Fruit fly (Drosophila melanogaster) whole organism, embryonic: ENCODE data around the gene CG16904.

ENCODE experiments used
- Aef1 ChIP-seq: fragments of 200-800 bp; sonication (Bioruptor generic); IDR thresholded peaks from 3 replicates; pipeline ENCODE4 v1.3.6; 2022; ENCODE audit warnings: missing biosample characterization, missing genetic modification characterization
- Atf-2 ChIP-seq: fragments of 200-800 bp; sonication (Bioruptor generic); optimal IDR thresholded peaks from 2 replicates; lab custom pipeline; 2016; ENCODE audit warnings: missing biosample characterization, missing genetic modification characterization
- CG10147 ChIP-seq: fragments of 200-800 bp; sonication (Bioruptor generic); optimal IDR thresholded peaks from 2 replicates; lab custom pipeline; 2019; ENCODE audit warnings: missing biosample characterization, mild to moderate bottlenecking, missing genetic modification characterization, moderate library complexity
- CG10959 ChIP-seq: fragments of 200-800 bp; sonication (Bioruptor generic); IDR thresholded peaks from 2 replicates; pipeline ENCODE4 v1.3.6; 2022; ENCODE audit warnings: missing biosample characterization, missing genetic modification characterization
- CG10979 ChIP-seq: fragments of 200-800 bp; sonication (Bioruptor generic); optimal IDR thresholded peaks from 2 replicates; lab custom pipeline; 2018; ENCODE audit warnings: missing biosample characterization, mild to moderate bottlenecking, missing genetic modification characterization, moderate library complexity
- CG12104 ChIP-seq: fragments of 200-800 bp; sonication (Bioruptor generic); optimal IDR thresholded peaks from 3 replicates; lab custom pipeline; 2016; ENCODE audit warnings: missing biosample characterization, missing genetic modification characterization
- CG15696 ChIP-seq: fragments of 200-800 bp; sonication (Bioruptor generic); optimal IDR thresholded peaks from 2 replicates; lab custom pipeline; 2019; ENCODE audit warnings: missing biosample characterization, mild to moderate bottlenecking, missing genetic modification characterization, moderate library complexity
- CG17912 ChIP-seq: fragments of 200-800 bp; sonication (Bioruptor generic); optimal IDR thresholded peaks from 2 replicates; lab custom pipeline; 2018; ENCODE audit warnings: missing biosample characterization, mild to moderate bottlenecking, missing genetic modification characterization
- CG2712 ChIP-seq: fragments of 200-800 bp; optimal IDR thresholded peaks from 3 replicates; lab custom pipeline; 2019; ENCODE audit warnings: missing biosample characterization, mild to moderate bottlenecking, missing genetic modification characterization, moderate library complexity
- CG34422 ChIP-seq: fragments of 200-800 bp; sonication (Bioruptor generic); IDR thresholded peaks from 3 replicates; pipeline ENCODE4 v1.3.6; 2022; ENCODE audit warnings: missing biosample characterization, missing genetic modification characterization
- CG5245 ChIP-seq: fragments of 200-800 bp; sonication (Bioruptor generic); optimal IDR thresholded peaks from 3 replicates; lab custom pipeline; 2016; ENCODE audit warnings: missing biosample characterization, missing genetic modification characterization
- CG6254 ChIP-seq: fragments of 200-800 bp; sonication (Bioruptor generic); optimal IDR thresholded peaks from 3 replicates; lab custom pipeline; 2017; ENCODE audit warnings: mild to moderate bottlenecking, missing biosample characterization, missing genetic modification reagents, missing genetic modification characterization
- CG6765 ChIP-seq: fragments of 200-800 bp; sonication (Bioruptor generic); optimal IDR thresholded peaks from 3 replicates; lab custom pipeline; 2017; ENCODE audit warnings: missing biosample characterization, mild to moderate bottlenecking, missing genetic modification characterization
- CG7839 ChIP-seq: fragments of 200-800 bp; sonication (Bioruptor generic); optimal IDR thresholded peaks from 3 replicates; lab custom pipeline; 2018; ENCODE audit warnings: missing biosample characterization, mild to moderate bottlenecking, missing genetic modification characterization, moderate library complexity
- CG8359 ChIP-seq: fragments of 200-800 bp; sonication (Bioruptor generic); optimal IDR thresholded peaks from 2 replicates; lab custom pipeline; 2017; ENCODE audit warnings: missing biosample characterization, mild to moderate bottlenecking, missing genetic modification characterization, borderline replicate concordance
- CG9437 ChIP-seq: fragments of 200-800 bp; sonication (Bioruptor generic); optimal IDR thresholded peaks from 2 replicates; lab custom pipeline; 2018; ENCODE audit warnings: missing biosample characterization, mild to moderate bottlenecking, missing genetic modification characterization
- Camta ChIP-seq: fragments of 200-800 bp; sonication (Bioruptor generic); optimal IDR thresholded peaks from 2 replicates; lab custom pipeline; 2016; ENCODE audit warnings: missing biosample characterization, missing genetic modification characterization
- Dbx ChIP-seq: fragments of 200-800 bp; sonication (Bioruptor generic); IDR thresholded peaks from 3 replicates; pipeline ENCODE4 v1.3.6; 2022; ENCODE audit warnings: missing biosample characterization, missing genetic modification characterization
- Deaf1 ChIP-seq: fragments of 200-800 bp; optimal IDR thresholded peaks from 3 replicates; lab custom pipeline; 2019; ENCODE audit warnings: missing biosample characterization, mild to moderate bottlenecking, missing genetic modification characterization, moderate library complexity
- Dfd ChIP-seq, 2 experiments: fragments of >200 bp; optimal IDR thresholded peaks; 2 replicates each; lab custom pipeline; 2017; ENCODE audit warnings: missing biosample characterization in 2 of 2, missing genetic modification characterization in 2 of 2
- Dref ChIP-seq: fragments of 200-800 bp; sonication (Bioruptor generic); IDR thresholded peaks from 2 replicates; pipeline ENCODE4 v1.3.6; 2022; ENCODE audit warnings: missing biosample characterization, missing genetic modification characterization
- E2f1 ChIP-seq: fragments of 200-800 bp; sonication (Bioruptor generic); IDR thresholded peaks from 2 replicates; pipeline ENCODE4 v1.3.6; 2022; ENCODE audit warnings: missing biosample characterization, missing genetic modification characterization
- ERR ChIP-seq: fragments of 200-800 bp; sonication (Bioruptor generic); optimal IDR thresholded peaks from 2 replicates; lab custom pipeline; 2016; ENCODE audit warnings: missing biosample characterization, missing genetic modification characterization
- Fer3 ChIP-seq: fragments of 200-800 bp; sonication (Bioruptor generic); optimal IDR thresholded peaks from 2 replicates; lab custom pipeline; 2018; ENCODE audit warnings: missing biosample characterization, mild to moderate bottlenecking, missing genetic modification characterization, moderate library complexity
- HmgD ChIP-seq: fragments of 200-800 bp; sonication (Bioruptor generic); optimal IDR thresholded peaks from 3 replicates; lab custom pipeline; 2016; ENCODE audit warnings: missing biosample characterization, missing genetic modification characterization
- MESR4 ChIP-seq: fragments of 200-800 bp; sonication (Bioruptor generic); optimal IDR thresholded peaks from 2 replicates; lab custom pipeline; 2018; ENCODE audit warnings: missing biosample characterization, mild to moderate bottlenecking, missing genetic modification characterization, moderate library complexity
- Nf-YA ChIP-seq: fragments of 200-800 bp; sonication (Bioruptor generic); IDR thresholded peaks from 2 replicates; pipeline ENCODE4 v1.3.6; 2022; ENCODE audit warnings: missing biosample characterization, missing genetic modification characterization
- Nf-YB ChIP-seq: fragments of 200-800 bp; sonication (Bioruptor generic); optimal IDR thresholded peaks from 3 replicates; lab custom pipeline; 2019; ENCODE audit warnings: missing biosample characterization, mild to moderate bottlenecking, missing genetic modification characterization, moderate library complexity
- Pdp1 ChIP-seq, 2 experiments: fragments of 200-800 bp; sonication (Bioruptor generic); optimal IDR thresholded peaks; 3 replicates each; lab custom pipeline; 2016; ENCODE audit warnings: missing biosample characterization in 2 of 2, missing genetic modification characterization in 2 of 2, mild to moderate bottlenecking in 1 of 2, moderate library complexity in 1 of 2
- Sry-δ ChIP-seq: fragments of 200-800 bp; sonication (Bioruptor generic); optimal IDR thresholded peaks from 2 replicates; lab custom pipeline; 2016; ENCODE audit warnings: missing biosample characterization, missing genetic modification characterization
- Taf1 ChIP-seq: fragments of 200-800 bp; sonication (Bioruptor generic); IDR thresholded peaks from 2 replicates; pipeline ENCODE4 v1.3.6; 2022; ENCODE audit warnings: missing biosample characterization, missing genetic modification characterization
- az2 ChIP-seq: fragments of 200-800 bp; sonication (Bioruptor generic); optimal IDR thresholded peaks from 3 replicates; lab custom pipeline; 2016; ENCODE audit warnings: missing biosample characterization, missing genetic modification characterization
- ftz-f1 ChIP-seq: fragments of 200-800 bp; sonication (Bioruptor generic); optimal IDR thresholded peaks from 2 replicates; lab custom pipeline; 2016; ENCODE audit warnings: missing biosample characterization, missing genetic modification characterization
- h ChIP-seq: fragments of >200 bp; optimal IDR thresholded peaks from 2 replicates; lab custom pipeline; 2017
- inv ChIP-seq: fragments of 200-800 bp; sonication (Bioruptor generic); IDR thresholded peaks from 2 replicates; pipeline ENCODE4 v1.3.6; 2022; ENCODE audit warnings: missing biosample characterization, missing genetic modification characterization; ENCODE audit not compliant: partially characterized antibody
- lilli ChIP-seq: fragments of 200-800 bp; sonication (Bioruptor generic); optimal IDR thresholded peaks from 3 replicates; lab custom pipeline; 2016; ENCODE audit warnings: missing biosample characterization, missing genetic modification characterization
- lmd ChIP-seq: fragments of 200-800 bp; sonication (Bioruptor generic); IDR thresholded peaks from 2 replicates; pipeline ENCODE4 v1.3.6; 2022; ENCODE audit warnings: missing biosample characterization, missing genetic modification characterization
- nerfin-1 ChIP-seq: fragments of 200-800 bp; sonication (Bioruptor generic); optimal IDR thresholded peaks from 3 replicates; lab custom pipeline; 2019; ENCODE audit warnings: missing biosample characterization, mild to moderate bottlenecking, missing genetic modification characterization, moderate library complexity
- nerfin-2 ChIP-seq: fragments of 200-800 bp; sonication (Bioruptor generic); IDR thresholded peaks from 2 replicates; pipeline ENCODE4 v1.3.6; 2022; ENCODE audit warnings: missing biosample characterization, missing genetic modification characterization; ENCODE audit not compliant: partially characterized antibody
- pzg ChIP-seq: fragments of 200-800 bp; sonication (Bioruptor generic); optimal IDR thresholded peaks from 3 replicates; lab custom pipeline; 2018; ENCODE audit warnings: missing biosample characterization, mild to moderate bottlenecking, missing genetic modification characterization, moderate library complexity
- rib ChIP-seq: fragments of 200-800 bp; sonication (Bioruptor generic); IDR thresholded peaks from 2 replicates; pipeline ENCODE4 v1.3.6; 2022; ENCODE audit warnings: missing biosample characterization, missing genetic modification characterization
- sc ChIP-seq, 3 experiments: fragments of >200 bp in 2 of 3; fragments of 200-800 bp in 1 of 3; sonication (Bioruptor generic) in 1 of 3; optimal IDR thresholded peaks; 2 replicates in 2 of 3; 3 replicates in 1 of 3; lab custom pipeline; 2017; ENCODE audit warnings: mild to moderate bottlenecking in 1 of 3, missing biosample characterization in 1 of 3, missing genetic modification characterization in 1 of 3, missing genetic modification reagents in 1 of 3
- schlank ChIP-seq: fragments of 200-800 bp; sonication (Bioruptor generic); optimal IDR thresholded peaks from 2 replicates; lab custom pipeline; 2018; ENCODE audit warnings: missing biosample characterization, mild to moderate bottlenecking, missing genetic modification characterization
- sens-2 ChIP-seq: fragments of 200-800 bp; sonication (Bioruptor generic); IDR thresholded peaks from 2 replicates; pipeline ENCODE4 v1.3.6; 2022; ENCODE audit warnings: missing biosample characterization, missing genetic modification characterization
- sob ChIP-seq: fragments of 200-800 bp; sonication (Bioruptor generic); IDR thresholded peaks from 2 replicates; pipeline ENCODE4 v1.3.6; 2022; ENCODE audit warnings: missing biosample characterization, missing genetic modification characterization
- sr ChIP-seq: fragments of 200-800 bp; sonication (Bioruptor generic); IDR thresholded peaks from 3 replicates; pipeline ENCODE4 v1.3.6; 2022; ENCODE audit warnings: missing biosample characterization, missing genetic modification characterization
- tin ChIP-seq: fragments of 200-800 bp; sonication (Bioruptor generic); optimal IDR thresholded peaks from 3 replicates; lab custom pipeline; 2016; ENCODE audit warnings: missing biosample characterization, missing genetic modification characterization
- tna ChIP-seq: fragments of 200-800 bp; sonication (Bioruptor generic); IDR thresholded peaks from 2 replicates; pipeline ENCODE4 v1.3.6; 2022; ENCODE audit warnings: missing biosample characterization, missing genetic modification characterization; ENCODE audit not compliant: partially characterized antibody
- tup ChIP-seq: fragments of 200-800 bp; sonication (Bioruptor generic); optimal IDR thresholded peaks from 2 replicates; lab custom pipeline; 2016; ENCODE audit warnings: missing biosample characterization, mild to moderate bottlenecking, missing genetic modification characterization, moderate library complexity
- zfh2 ChIP-seq: fragments of 200-800 bp; sonication (Bioruptor generic); optimal IDR thresholded peaks from 2 replicates; lab custom pipeline; 2016; ENCODE audit warnings: missing biosample characterization, missing genetic modification characterization

CG16904 gene

dm6 chr3R:9777941-9778360, 38.8 kb downstream of the CG16904 start, which contains the start of gene RpS29 (continued):
- TF ChIP-seq Fer3 (peak; percentile 71), tup (GFP tag; lab: Kevin White, UChicago) (peak; percentile 45), tna (peak; percentile 86), CG2712 (tag; lab: Kevin White, UChicago) (peak; percentile 73), nerfin-1 (tag; lab: Kevin White, UChicago) (peak; percentile 75), Dref (GFP tag; lab: Robert Waterston, UW) (peak; percentile 98), CG15696 (tag; lab: Kevin White, UChicago) (peak; percentile 58), sr (GFP tag; lab: Robert Waterston, UW) (peak; percentile 61; the same call in 2 of the 3 replicates), Aef1 (GFP tag; lab: Robert Waterston, UW) (peak; percentile 77), az2 (peak; percentile 69), Camta (GFP tag; lab: Kevin White, UChicago) (peak; percentile 72), ftz-f1 (GFP tag; lab: Kevin White, UChicago) (peak; percentile 74), CG34422 (peak; percentile 89), Deaf1 (tag; lab: Kevin White, UChicago) (peak; percentile 43), CG6765 (peak; percentile 83), lilli (peak; percentile 91), pzg (peak; percentile 100), CG10147 (GFP tag; lab: Kevin White, UChicago) (peak; percentile 58), CG6254 (GFP tag; lab: Kevin White, UChicago) (no peak), Taf1 (GFP tag; lab: Robert Waterston, UW) (0 out of 2 replicates have a peak, but pooled peaks have one; percentile 50), MESR4 (GFP tag; lab: Kevin White, UChicago) (peak; percentile 99), tin (peak; percentile 74), E2f1 (GFP tag; lab: Robert Waterston, UW) (peak; percentile 60), inv (GFP tag; lab: Robert Waterston, UW) (peak; percentile 92), Sry-δ (GFP tag; lab: Kevin White, UChicago) (peak; percentile 100), Dfd (GFP tag; optimal IDR thresholded peaks at IDR 0.05; lab: Kevin White, UChicago) (no peak), Pdp1 (GFP tag; optimal IDR thresholded peaks at IDR 0.05; lab: Kevin White, UChicago) (peak; percentile 82 to 89), ERR (GFP tag; lab: Kevin White, UChicago) (peak; percentile 85), CG12104 (peak; percentile 68), sc (optimal IDR thresholded peaks at IDR 0.05; lab: Kevin White, UChicago) (no peak), sc (GFP tag; optimal IDR thresholded peaks at IDR 0.05; lab: Kevin White, UChicago) (no peak), HmgD (GFP tag; lab: Kevin White, UChicago) (peak; percentile 92), nerfin-2 (GFP tag; lab: Robert Waterston, UW) (peak; percentile 70), CG8359 (GFP tag; lab: Kevin White, UChicago) (no peak), CG7839 (tag; lab: Kevin White, UChicago) (peak; percentile 66), sens-2 (GFP tag; lab: Robert Waterston, UW) (no peak; the same call in 1 of the 2 replicates), CG10959 (GFP tag; lab: Robert Waterston, UW) (peak; percentile 41; the same call in 1 of the 2 replicates), zfh2 (GFP tag; lab: Kevin White, UChicago) (peak; percentile 87), sob (peak; percentile 93), CG10979 (peak; percentile 36), Atf-2 (GFP tag; lab: Kevin White, UChicago) (peak; percentile 30), CG17912 (GFP tag; lab: Kevin White, UChicago) (peak; percentile 88), lmd (GFP tag; lab: Robert Waterston, UW) (peak; percentile 71; the same call in 1 of the 2 replicates), CG9437 (GFP tag; lab: Kevin White, UChicago) (no peak), Nf-YA (GFP tag; lab: Robert Waterston, UW) (peak; percentile 59), h (lab: Kevin White, UChicago) (no peak), CG5245 (GFP tag; lab: Kevin White, UChicago) (peak; percentile 66), Dbx (GFP tag; lab: Robert Waterston, UW) (peak; percentile 93), Nf-YB (GFP tag; lab: Kevin White, UChicago) (peak; percentile 49), rib (peak; percentile 52; the same call in 1 of the 2 replicates), schlank (peak; percentile 85)
